Worm (Caenorhabditis elegans) whole organism, L3 larva: ENCODE results near the gene F02H6.2.

Experiments used
- R02D3.7 ChIP-seq: fragments of 150-350 bp; optimal IDR thresholded peaks from 2 replicates; lab custom pipeline; 2014; ENCODE audit warnings: missing biosample characterization, missing genetic modification characterization
- aly-2 ChIP-seq: fragments of 150-350 bp; optimal IDR thresholded peaks from 2 replicates; lab custom pipeline; 2014; ENCODE audit warnings: missing biosample characterization, missing genetic modification characterization
- ama-1 ChIP-seq: fragments of 150-350 bp; optimal IDR thresholded peaks from 2 replicates; lab custom pipeline; 2018
- ceh-16 ChIP-seq: sonication (generic microtip); optimal IDR thresholded peaks from 2 replicates; lab custom pipeline; 2017; ENCODE audit warnings: missing biosample characterization, missing genetic modification characterization
- ceh-28 ChIP-seq: fragments of 150-350 bp; optimal IDR thresholded peaks from 2 replicates; lab custom pipeline; 2014; ENCODE audit warnings: missing biosample characterization, missing genetic modification reagents, missing genetic modification characterization
- ceh-82 ChIP-seq: fragments of 150-350 bp; optimal IDR thresholded peaks from 2 replicates; lab custom pipeline; 2014; ENCODE audit warnings: missing biosample characterization, missing genetic modification characterization
- daf-12 ChIP-seq: fragments of 150-350 bp; optimal IDR thresholded peaks from 2 replicates; lab custom pipeline; 2014; ENCODE audit warnings: missing biosample characterization, missing genetic modification reagents, missing genetic modification characterization
- egl-27 ChIP-seq: sonication (generic microtip); optimal IDR thresholded peaks from 4 replicates; lab custom pipeline; 2017; ENCODE audit warnings: missing biosample characterization, missing genetic modification reagents, missing genetic modification characterization
- egl-5 ChIP-seq: fragments of 150-350 bp; optimal IDR thresholded peaks from 2 replicates; lab custom pipeline; 2017; ENCODE audit warnings: missing biosample characterization, missing genetic modification reagents, missing genetic modification characterization, inconsistent platforms
- elt-1 ChIP-seq: fragments of 150-350 bp; optimal IDR thresholded peaks from 2 replicates; lab custom pipeline; 2014; ENCODE audit warnings: missing biosample characterization, missing genetic modification characterization
- elt-2 ChIP-seq: sonication (generic microtip); optimal IDR thresholded peaks from 2 replicates; lab custom pipeline; 2016; ENCODE audit warnings: missing genetic modification reagents, mild to moderate bottlenecking, missing genetic modification characterization, missing compliant biosample characterization
- eor-1 ChIP-seq, 2 experiments: fragments of 150-350 bp; optimal IDR thresholded peaks; 2 replicates each; lab custom pipeline; 2014 to 2018; ENCODE audit warnings: missing biosample characterization in 2 of 2, missing genetic modification characterization in 2 of 2
- fos-1 ChIP-seq: fragments of 150-350 bp; optimal IDR thresholded peaks from 2 replicates; lab custom pipeline; 2014; ENCODE audit warnings: missing biosample characterization, missing genetic modification characterization
- jun-1 ChIP-seq: fragments of 150-350 bp; optimal IDR thresholded peaks from 2 replicates; lab custom pipeline; 2014; ENCODE audit warnings: missing biosample characterization, missing genetic modification reagents, missing genetic modification characterization
- lin-15B ChIP-seq: fragments of 150-350 bp; optimal IDR thresholded peaks from 2 replicates; lab custom pipeline; 2014; ENCODE audit warnings: missing biosample characterization, missing genetic modification characterization
- lin-39 ChIP-seq: fragments of 150-350 bp; optimal IDR thresholded peaks from 2 replicates; lab custom pipeline; 2018; ENCODE audit warnings: missing biosample characterization, missing genetic modification reagents, missing genetic modification characterization
- lsy-12 ChIP-seq: sonication (generic microtip); optimal IDR thresholded peaks from 2 replicates; lab custom pipeline; 2016; ENCODE audit warnings: mild to moderate bottlenecking, missing genetic modification characterization, missing compliant biosample characterization
- mml-1 ChIP-seq: fragments of 150-350 bp; sonication (generic microtip); optimal IDR thresholded peaks from 3 replicates; lab custom pipeline; 2014; ENCODE audit warnings: missing biosample characterization, missing genetic modification characterization
- nfya-1 ChIP-seq: sonication (generic microtip); optimal IDR thresholded peaks from 2 replicates; lab custom pipeline; 2017; ENCODE audit warnings: missing genetic modification characterization, mild to moderate bottlenecking, missing compliant biosample characterization, antibody characterized with exemption, moderate library complexity; ENCODE audit not compliant: insufficient read depth
- nhr-11 ChIP-seq: fragments of 150-350 bp; optimal IDR thresholded peaks from 2 replicates; lab custom pipeline; 2014; ENCODE audit warnings: missing biosample characterization, missing genetic modification characterization
- nhr-12 ChIP-seq: fragments of 150-350 bp; optimal IDR thresholded peaks from 2 replicates; lab custom pipeline; 2014; ENCODE audit warnings: missing biosample characterization, missing genetic modification characterization
- nhr-23 ChIP-seq: fragments of 150-350 bp; optimal IDR thresholded peaks from 2 replicates; lab custom pipeline; 2014; ENCODE audit warnings: missing biosample characterization, missing genetic modification reagents, missing genetic modification characterization
- nhr-25 ChIP-seq: sonication (generic microtip); optimal IDR thresholded peaks from 2 replicates; lab custom pipeline; 2017; ENCODE audit warnings: missing biosample characterization, missing genetic modification characterization
- nhr-28 ChIP-seq: fragments of 150-350 bp; optimal IDR thresholded peaks from 2 replicates; lab custom pipeline; 2014; ENCODE audit warnings: missing biosample characterization, missing genetic modification characterization
- nhr-43 ChIP-seq: sonication (generic microtip); optimal IDR thresholded peaks from 2 replicates; lab custom pipeline; 2016; ENCODE audit warnings: mild to moderate bottlenecking, missing genetic modification characterization, missing compliant biosample characterization; ENCODE audit not compliant: poor library complexity, severe bottlenecking
- nhr-67 ChIP-seq: fragments of 150-350 bp; optimal IDR thresholded peaks from 2 replicates; lab custom pipeline; 2014; ENCODE audit warnings: missing biosample characterization, missing genetic modification characterization
- nhr-77 ChIP-seq: fragments of 150-350 bp; optimal IDR thresholded peaks from 2 replicates; lab custom pipeline; 2014; ENCODE audit warnings: missing biosample characterization, missing genetic modification characterization
- pqm-1 ChIP-seq: fragments of 150-350 bp; optimal IDR thresholded peaks from 2 replicates; lab custom pipeline; 2017; ENCODE audit warnings: missing biosample characterization, missing genetic modification characterization, inconsistent platforms
- sea-2 ChIP-seq: fragments of 150-350 bp; sonication (generic microtip); optimal IDR thresholded peaks from 4 replicates; lab custom pipeline; 2014; ENCODE audit warnings: missing biosample characterization, missing genetic modification reagents, missing genetic modification characterization
- skn-1 ChIP-seq: fragments of 150-350 bp; optimal IDR thresholded peaks from 2 replicates; lab custom pipeline; 2014; ENCODE audit warnings: missing biosample characterization, missing genetic modification characterization
- snpc-4 ChIP-seq: fragments of 150-350 bp; optimal IDR thresholded peaks from 2 replicates; lab custom pipeline; 2014; ENCODE audit warnings: missing biosample characterization, missing genetic modification characterization
- tbx-2 ChIP-seq: sonication (generic microtip); optimal IDR thresholded peaks from 2 replicates; lab custom pipeline; 2016; ENCODE audit warnings: mild to moderate bottlenecking, missing genetic modification characterization, missing compliant biosample characterization
- unc-62 ChIP-seq: fragments of 150-350 bp; sonication (generic microtip); optimal IDR thresholded peaks from 4 replicates; lab custom pipeline; 2014; ENCODE audit warnings: missing biosample characterization, missing genetic modification reagents, missing genetic modification characterization
- zag-1 ChIP-seq: fragments of 150-350 bp; optimal IDR thresholded peaks from 2 replicates; lab custom pipeline; 2014; ENCODE audit warnings: missing biosample characterization, missing genetic modification characterization
- ztf-11 ChIP-seq: fragments of 150-350 bp; optimal IDR thresholded peaks from 2 replicates; lab custom pipeline; 2014; ENCODE audit warnings: missing biosample characterization, missing genetic modification characterization
- ztf-4 ChIP-seq: fragments of 150-350 bp; optimal IDR thresholded peaks from 2 replicates; lab custom pipeline; 2014; ENCODE audit warnings: missing biosample characterization, missing genetic modification characterization

The F02H6.2 gene

DNA sequence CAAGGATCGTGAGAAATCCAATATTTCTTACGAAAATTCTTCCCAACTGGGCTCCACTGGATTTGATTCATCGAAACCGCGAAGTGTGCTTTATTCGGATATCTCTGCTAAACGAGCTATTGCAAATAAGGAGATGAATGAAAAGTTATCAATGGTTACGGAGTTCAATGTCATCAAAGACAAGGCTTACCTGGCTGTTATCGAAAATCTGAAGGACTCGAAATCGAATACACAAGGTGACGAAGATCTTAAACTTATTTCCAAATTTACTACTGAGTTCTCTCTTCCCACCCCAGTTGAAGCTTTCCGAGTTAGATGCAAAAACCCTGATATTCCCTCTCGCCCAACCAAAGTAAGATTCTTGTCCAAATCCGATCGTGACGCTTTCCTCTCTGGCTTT, 10.0 kb upstream of the F02H6.2 start:
- TF ChIP-seq tbx-2 (tag; lab: Kevin White, UChicago) (no peak), nhr-25 (tag; lab: Kevin White, UChicago) (no peak)

- no peak for TF ChIP-seq ceh-28 (tag; lab: Kevin White, UChicago)
- TF ChIP-seq aly-2 (tag; lab: Kevin White, UChicago), result no peak
- no peak for TF ChIP-seq lsy-12 (tag; lab: Kevin White, UChicago)
- no peak for TF ChIP-seq nhr-11 (tag; lab: Kevin White, UChicago)
- TF ChIP-seq R02D3.7 (tag; lab: Kevin White, UChicago), result no peak
- no peak for TF ChIP-seq ztf-4 (tag; lab: Kevin White, UChicago)
- no peak for TF ChIP-seq nhr-43 (tag; lab: Kevin White, UChicago)
- no peak for TF ChIP-seq lin-39
Measured at ce11 chrIV:14191919-14192318, 4.4 kb upstream of the F02H6.2 start, which contains the start of gene K01G12.22. K01G12.22 (plus strand) TSS chrIV:14192219.

- TF ChIP-seq ceh-82 (tag; lab: Kevin White, UChicago) (no peak), zag-1 (tag; lab: Kevin White, UChicago) (no peak), tbx-2 (tag; lab: Kevin White, UChicago) (no peak), jun-1 (tag; lab: Kevin White, UChicago) (no peak), elt-1 (no peak)
- TF ChIP-seq, all 47 proteins: peak for 0
Measured at ce11 chrIV:14193196-14193595, 3.1 kb upstream of the F02H6.2 start, which contains the start of gene K01G12.3. K01G12.3 (plus strand) TSS chrIV:14193496.

DNA sequence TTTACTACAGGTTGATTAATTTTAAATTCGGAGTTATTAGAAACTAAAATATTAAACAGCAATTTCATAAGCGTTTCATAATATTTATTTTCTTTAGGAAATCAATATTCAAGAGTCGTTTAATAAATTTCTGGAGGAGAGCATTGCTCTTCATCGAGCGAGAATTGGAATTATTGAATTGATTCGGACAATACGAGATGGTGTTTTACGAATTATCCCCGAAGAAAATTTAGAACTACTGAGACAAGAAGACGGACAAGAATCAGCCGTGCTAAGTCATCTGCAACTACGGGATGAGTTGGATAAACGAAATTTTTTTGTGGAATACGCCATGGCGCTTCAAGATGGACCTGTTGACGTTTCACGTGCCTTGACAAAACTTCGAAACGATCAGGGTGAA, 2.0 kb upstream of the F02H6.2 start:
- no peak for TF ChIP-seq snpc-4 (tag; lab: Kevin White, UChicago)
- no peak for TF ChIP-seq pqm-1 (tag; lab: Kevin White, UChicago)
- TF ChIP-seq nhr-23 (tag; lab: Kevin White, UChicago), result no peak
- no peak for TF ChIP-seq nhr-25 (tag; lab: Kevin White, UChicago)
- TF ChIP-seq nhr-11 (tag; lab: Kevin White, UChicago), result no peak
- TF ChIP-seq nhr-28, result no peak
- TF ChIP-seq skn-1, result no peak
- no peak for TF ChIP-seq ceh-82 (tag; lab: Kevin White, UChicago)
- TF ChIP-seq nhr-43 (tag; lab: Kevin White, UChicago), result no peak
- no peak for TF ChIP-seq lin-15B (tag; lab: Kevin White, UChicago)
- TF ChIP-seq ztf-11, result no peak
- no peak for TF ChIP-seq elt-1
- TF ChIP-seq ceh-16 (tag; lab: Kevin White, UChicago), result no peak
- no peak for TF ChIP-seq ama-1 (lab: Kevin White, UChicago)
- TF ChIP-seq eor-1 (tag; optimal IDR thresholded peaks at IDR 0.05; lab: Kevin White, UChicago), result no peak
- TF ChIP-seq egl-27, result no peak

- no peak for TF ChIP-seq fos-1 (tag; lab: Kevin White, UChicago)
- no peak for TF ChIP-seq nhr-12 (tag; lab: Kevin White, UChicago)
- no peak for TF ChIP-seq nhr-25 (tag; lab: Kevin White, UChicago)
- TF ChIP-seq mml-1 (tag; lab: Kevin White, UChicago), result no peak
- no peak for TF ChIP-seq daf-12 (tag; lab: Kevin White, UChicago)
- no peak for TF ChIP-seq unc-62 (GFP tag; lab: Kevin White, UChicago)
- no peak for TF ChIP-seq nhr-67 (tag; lab: Kevin White, UChicago)
- TF ChIP-seq jun-1 (tag; lab: Kevin White, UChicago), result no peak
Measured at ce11 chrIV:14203162-14203561, 6.9 kb downstream of the F02H6.2 start, which contains the start of gene F02H6.3. F02H6.3 (plus strand) TSS chrIV:14203427.

DNA sequence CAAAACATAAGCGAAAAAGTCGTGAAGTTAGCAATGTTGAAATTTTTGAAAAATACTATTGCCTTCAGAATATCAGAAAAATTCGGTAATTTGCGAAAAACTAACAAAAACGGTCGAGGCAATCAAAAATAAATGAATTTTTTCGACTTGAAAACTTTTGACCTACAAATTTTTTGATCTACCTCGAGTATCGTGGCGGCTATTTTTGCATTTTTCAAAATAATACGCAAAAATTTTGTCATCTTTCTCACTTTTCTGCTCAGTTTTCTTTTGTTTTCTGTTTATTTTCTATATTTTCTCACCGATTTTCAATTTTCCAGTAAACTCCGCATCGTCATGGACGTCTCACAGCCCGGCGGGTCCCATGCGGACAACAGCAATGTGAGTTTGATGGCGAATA, 19.5 kb downstream of the F02H6.2 start:
- no peak for TF ChIP-seq nfya-1 (tag; lab: Kevin White, UChicago)
- TF ChIP-seq fos-1 (tag; lab: Kevin White, UChicago), result no peak
- no peak for TF ChIP-seq eor-1 (tag; optimal IDR thresholded peaks at IDR 0.05; lab: Kevin White, UChicago)
- no peak for TF ChIP-seq sea-2 (GFP tag; lab: Kevin White, UChicago)
- no peak for TF ChIP-seq elt-2 (tag; lab: Kevin White, UChicago)
- TF ChIP-seq pqm-1 (tag; lab: Kevin White, UChicago), result no peak
- TF ChIP-seq egl-5 (tag; lab: Kevin White, UChicago), result no peak
- TF ChIP-seq nhr-23 (tag; lab: Kevin White, UChicago), result no peak
- no peak for TF ChIP-seq nhr-77
- no peak for TF ChIP-seq snpc-4 (tag; lab: Kevin White, UChicago)
- no peak for TF ChIP-seq elt-1
